Fruit fly (Drosophila melanogaster): ENCODE data around the gene CG42523.

Gene CG42523

DNA sequence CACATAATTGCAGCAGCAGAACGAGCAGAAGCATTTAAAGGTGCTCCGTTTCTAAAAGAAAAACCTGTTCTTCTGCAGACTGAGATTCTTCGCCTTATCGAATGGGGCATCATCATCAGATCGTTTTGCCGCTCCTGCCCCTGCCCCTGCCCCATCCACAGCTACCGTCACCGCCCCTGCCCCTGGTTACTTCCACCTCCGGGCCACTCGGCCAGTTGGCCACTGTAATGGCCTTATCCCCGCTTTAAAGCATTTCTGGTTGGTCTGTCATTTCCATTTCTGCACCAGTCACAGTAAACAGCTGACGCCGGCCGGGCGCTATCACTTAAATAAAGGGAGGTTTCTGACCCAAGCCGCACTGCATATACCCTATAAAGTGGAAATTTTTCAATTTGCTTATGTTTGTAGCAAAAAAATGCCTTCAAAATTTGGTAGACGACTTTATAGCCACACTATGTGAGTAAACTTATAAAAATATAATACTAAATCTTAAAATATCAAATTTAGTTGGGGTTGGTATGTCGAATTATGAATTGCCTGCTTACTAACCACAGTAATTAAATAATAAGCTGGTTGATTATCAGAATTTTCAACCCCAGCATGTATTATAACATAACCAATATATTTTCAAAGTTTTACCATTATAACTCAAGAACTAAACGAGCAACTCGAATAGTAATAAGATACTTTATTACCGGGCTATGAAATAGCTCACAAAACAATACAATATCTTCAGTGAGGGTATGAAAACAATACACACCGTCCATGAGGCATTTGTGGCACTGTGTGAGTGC lies 48.2 kb downstream of the CG42523 start:
- TF ChIP-seq CG34367 (tag; optimal IDR thresholded peaks at IDR 0.05) (peak; percentile 6), Pif1A (GFP tag; optimal IDR thresholded peaks at IDR 0.05) (peak; percentile 55), EcR (GFP tag; optimal IDR thresholded peaks at IDR 0.05) (peak; percentile 61), CG13204 (GFP tag; optimal IDR thresholded peaks at IDR 0.05) (peak; percentile 44), CG8301 (tag; optimal IDR thresholded peaks at IDR 0.05) (peak; percentile 62), gl (tag; optimal IDR thresholded peaks at IDR 0.05) (no peak), CG15710 (tag; optimal IDR thresholded peaks at IDR 0.05) (peak; percentile 58), Ets98B (GFP tag; IDR thresholded peaks at IDR 0.05) (0 out of 2 replicates have a peak, but pooled peaks have one; percentile 10), CG8159 (tag; optimal IDR thresholded peaks at IDR 0.05) (peak; percentile 81), Pif1B (GFP tag; optimal IDR thresholded peaks at IDR 0.05) (peak; percentile 54), rn (GFP tag; IDR thresholded peaks at IDR 0.05) (no peak), fd96Ca (GFP tag; IDR thresholded peaks at IDR 0.05) (no peak), CG14655 (GFP tag; optimal IDR thresholded peaks at IDR 0.05) (peak; percentile 80), CG4496 (GFP tag; IDR thresholded peaks at IDR 0.05) (0 out of 3 replicates have a peak, but pooled peaks have one; percentile 14), CG32121 (GFP tag; IDR thresholded peaks at IDR 0.05) (no peak), CG9948 (tag; optimal IDR thresholded peaks at IDR 0.05) (peak; percentile 56), CG10348 (GFP tag; IDR thresholded peaks at IDR 0.05) (no peak), D1 (tag; optimal IDR thresholded peaks at IDR 0.05) (no peak), CG17806 (tag; optimal IDR thresholded peaks at IDR 0.05) (peak; percentile 10), CG12605 (GFP tag; IDR thresholded peaks at IDR 0.05) (no peak), Snoo (tag; optimal IDR thresholded peaks at IDR 0.05) (peak; percentile 67)

DNA sequence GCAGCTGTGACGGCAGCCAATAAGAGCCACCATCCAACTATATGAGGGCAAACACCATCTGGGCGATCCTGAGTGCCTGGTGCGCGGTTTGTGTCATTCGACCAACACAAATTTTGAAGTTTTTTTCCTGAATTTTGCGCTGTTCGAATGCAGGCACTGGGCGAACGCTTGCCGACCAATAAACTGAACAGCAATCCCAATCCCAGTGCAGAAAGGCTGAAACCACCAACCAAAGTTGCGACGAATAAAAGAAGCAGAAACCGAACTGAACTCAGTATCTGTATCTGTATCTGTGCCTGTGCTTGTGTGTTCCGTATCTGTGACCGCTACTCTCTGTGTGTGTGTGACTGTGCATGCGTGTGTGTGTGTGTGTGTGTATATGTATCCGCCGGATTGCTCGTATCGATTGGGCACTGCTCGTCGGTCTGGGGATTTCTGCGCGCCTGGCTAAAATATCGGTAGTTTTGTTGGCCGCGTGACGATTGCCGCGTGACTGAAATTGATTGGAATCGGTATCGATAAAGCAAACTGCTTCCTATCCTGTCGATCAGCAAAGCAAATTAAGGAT lies 48.9 kb downstream of the CG42523 start:
- no peak for TF ChIP-seq CG8301 (tag; optimal IDR thresholded peaks at IDR 0.05)
- TF ChIP-seq fd96Ca (GFP tag; IDR thresholded peaks at IDR 0.05), result peak; percentile 75; the same call in 2 of the 3 replicates
- no peak for TF ChIP-seq Pif1B (GFP tag; optimal IDR thresholded peaks at IDR 0.05)
- peak; percentile 55; the same call in 1 of the 3 replicates for TF ChIP-seq CG4496 (GFP tag; IDR thresholded peaks at IDR 0.05)
- peak; percentile 65 for TF ChIP-seq CG32121 (GFP tag; IDR thresholded peaks at IDR 0.05)
- TF ChIP-seq gl (tag; optimal IDR thresholded peaks at IDR 0.05), result peak; percentile 37
- peak; percentile 73; the same call in 1 of the 2 replicates for TF ChIP-seq Ets98B (GFP tag; IDR thresholded peaks at IDR 0.05)
- TF ChIP-seq D1 (tag; optimal IDR thresholded peaks at IDR 0.05), result peak; percentile 12
- TF ChIP-seq EcR (GFP tag; optimal IDR thresholded peaks at IDR 0.05), result peak; percentile 89
- peak; percentile 30 for TF ChIP-seq CG13204 (GFP tag; optimal IDR thresholded peaks at IDR 0.05)

DNA sequence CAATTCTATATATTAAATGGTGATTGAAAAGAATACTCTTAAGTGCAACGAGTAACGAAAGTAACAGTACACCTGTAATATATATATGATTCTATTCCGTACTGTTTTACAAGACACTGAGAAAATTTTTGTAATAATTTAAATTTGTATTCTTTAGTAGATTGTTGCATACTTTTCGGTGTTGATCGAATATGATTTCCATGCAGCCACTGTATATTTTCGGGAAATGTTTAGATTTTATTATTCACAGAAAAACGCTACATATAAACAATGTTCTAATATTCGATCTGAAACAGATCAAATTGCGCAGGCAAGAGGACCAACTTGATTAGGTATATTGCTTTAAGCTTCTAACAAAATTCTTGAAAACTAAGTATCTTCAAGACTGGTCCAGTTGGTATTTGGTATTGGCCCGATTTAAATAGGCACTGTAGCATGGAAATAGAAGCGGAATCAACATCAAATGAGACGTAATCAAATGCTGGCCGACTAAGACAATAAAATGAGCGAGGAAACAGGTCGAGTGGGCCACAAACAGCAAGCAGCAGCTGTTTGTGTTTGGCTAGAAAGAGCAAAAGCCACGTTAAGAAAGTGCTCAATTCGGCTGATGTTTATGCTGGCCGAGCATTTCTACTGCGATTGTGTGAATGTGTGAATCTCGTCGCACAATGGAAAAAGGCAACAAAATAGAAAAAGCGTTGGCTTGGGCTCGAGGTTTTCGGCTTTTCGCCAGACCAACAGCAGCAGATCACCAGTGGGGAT lies 49.7 kb downstream of the CG42523 start, which contains the start of gene CG15629:
Gene CG15629, plus strand, starts transcription at position 749 of the 762 bp plus-strand sequence.
- TF ChIP-seq rn (GFP tag; IDR thresholded peaks at IDR 0.05) (no peak), Ets98B (GFP tag; IDR thresholded peaks at IDR 0.05) (no peak), CG8301 (tag; optimal IDR thresholded peaks at IDR 0.05) (no peak), CG12605 (GFP tag; IDR thresholded peaks at IDR 0.05) (no peak), CG9948 (tag; optimal IDR thresholded peaks at IDR 0.05) (no peak), CG8159 (tag; optimal IDR thresholded peaks at IDR 0.05) (no peak), CG15710 (tag; optimal IDR thresholded peaks at IDR 0.05) (no peak), CG32121 (GFP tag; IDR thresholded peaks at IDR 0.05) (no peak), CG13204 (GFP tag; optimal IDR thresholded peaks at IDR 0.05) (no peak), CG34367 (tag; optimal IDR thresholded peaks at IDR 0.05) (no peak), Pif1A (GFP tag; optimal IDR thresholded peaks at IDR 0.05) (no peak), CG17806 (tag; optimal IDR thresholded peaks at IDR 0.05) (no peak), gl (tag; optimal IDR thresholded peaks at IDR 0.05) (no peak), fd96Ca (GFP tag; IDR thresholded peaks at IDR 0.05) (no peak), CG10348 (GFP tag; IDR thresholded peaks at IDR 0.05) (no peak), D1 (tag; optimal IDR thresholded peaks at IDR 0.05) (no peak), Snoo (tag; optimal IDR thresholded peaks at IDR 0.05) (no peak), CG4496 (GFP tag; IDR thresholded peaks at IDR 0.05) (no peak), Pif1B (GFP tag; optimal IDR thresholded peaks at IDR 0.05) (no peak), EcR (GFP tag; optimal IDR thresholded peaks at IDR 0.05) (no peak)

DNA sequence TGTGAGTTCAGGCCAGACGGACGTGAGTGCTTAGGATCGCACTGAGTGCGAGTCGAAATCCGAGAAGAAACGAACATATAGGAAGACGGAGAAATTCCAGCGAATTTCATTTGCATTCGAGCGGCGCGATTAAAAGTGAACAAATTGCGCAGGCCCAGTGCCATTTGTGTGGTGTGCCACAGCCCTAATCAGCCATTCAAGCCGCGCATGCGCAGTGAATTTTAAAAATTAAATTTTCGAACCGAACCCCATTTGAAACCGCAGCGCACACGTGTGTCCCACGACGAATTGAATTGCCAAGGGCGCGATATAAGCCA lies 50.3 kb downstream of the CG42523 start:
- TF ChIP-seq rn (GFP tag; IDR thresholded peaks at IDR 0.05) (no peak), fd96Ca (GFP tag; IDR thresholded peaks at IDR 0.05) (0 out of 3 replicates have a peak, but pooled peaks have one; percentile 9), Ets98B (GFP tag; IDR thresholded peaks at IDR 0.05) (no peak)
